Worm (Caenorhabditis elegans): ENCODE measurements around the gene dmsr-4.

ce11 chrII:402435-402834 lies 45.6 kb upstream of the dmsr-4 start, which contains the start of gene clec-10:
- TF ChIP-seq tab-1 (GFP tag; IDR thresholded peaks at IDR 0.05) (no peak), ztf-29 (GFP tag; IDR thresholded peaks at IDR 0.05) (no peak), ref-1 (GFP tag; conservative IDR thresholded peaks at IDR 0.05) (no peak), med-1 (GFP tag; optimal IDR thresholded peaks at IDR 0.05; ENCODE audit: insufficient read depth) (no peak), klf-2 (GFP tag; conservative IDR thresholded peaks at IDR 0.05) (no peak), flt-1 (GFP tag; IDR thresholded peaks at IDR 0.05) (no peak)
